Fruit fly (Drosophila melanogaster): Measurements from ENCODE around the gene Mkp3.

Gene Mkp3

dm6 chr3L:19033154-19033811 is 52.9 kb downstream of the Mkp3 start:
- no peak for TF ChIP-seq Hr78 (GFP tag; optimal IDR thresholded peaks at IDR 0.05)
- no peak for TF ChIP-seq N (GFP tag; optimal IDR thresholded peaks at IDR 0.05)
- TF ChIP-seq foxo (GFP tag; optimal IDR thresholded peaks at IDR 0.05): peak in 1 of 2 experiments; percentile 74
- peak; percentile 28 for TF ChIP-seq dmrt93B (GFP tag; optimal IDR thresholded peaks at IDR 0.05)
- TF ChIP-seq CrebA (GFP tag; optimal IDR thresholded peaks at IDR 0.05; ENCODE audit: borderline replicate concordance): no peak
- peak; percentile 59 for TF ChIP-seq OdsH (GFP tag; optimal IDR thresholded peaks at IDR 0.05)
- TF ChIP-seq fru (GFP tag; optimal IDR thresholded peaks at IDR 0.05): peak; percentile 46
- peak; percentile 58 for TF ChIP-seq sage (GFP tag; optimal IDR thresholded peaks at IDR 0.05)
- TF ChIP-seq h (GFP tag; optimal IDR thresholded peaks at IDR 0.05): peak; percentile 64
- peak; percentile 34 for TF ChIP-seq Hnf4 (GFP tag; optimal IDR thresholded peaks at IDR 0.05)
- no peak for TF ChIP-seq CG32264 (GFP tag; optimal IDR thresholded peaks at IDR 0.05)
- no peak for TF ChIP-seq dl (GFP tag; optimal IDR thresholded peaks at IDR 0.05; ENCODE audit: insufficient read depth in 1 of 2, partially characterized antibody in 2 of 2)
- TF ChIP-seq rgr (GFP tag; optimal IDR thresholded peaks at IDR 0.05): peak; percentile 75
- no peak for TF ChIP-seq tai (GFP tag; optimal IDR thresholded peaks at IDR 0.05)
- TF ChIP-seq Dfd (GFP tag; optimal IDR thresholded peaks at IDR 0.05): no peak
- no peak for TF ChIP-seq Myc (optimal IDR thresholded peaks at IDR 0.05)
- peak; percentile 78 for TF ChIP-seq Sp1 (GFP tag; optimal IDR thresholded peaks at IDR 0.05)
- TF ChIP-seq jim (GFP tag; optimal IDR thresholded peaks at IDR 0.05): no peak
- peak; percentile 30 for TF ChIP-seq br (GFP tag; optimal IDR thresholded peaks at IDR 0.05)
- TF ChIP-seq psq (GFP tag; optimal IDR thresholded peaks at IDR 0.05): peak; percentile 76
- TF ChIP-seq HLH106 (tag; optimal IDR thresholded peaks at IDR 0.05): peak; percentile 80
- TF ChIP-seq woc (GFP tag; optimal IDR thresholded peaks at IDR 0.05): peak; percentile 4
- peak; percentile 42 for TF ChIP-seq Rel (GFP tag; optimal IDR thresholded peaks at IDR 0.05)
- TF ChIP-seq Rel (tag; optimal IDR thresholded peaks at IDR 0.05): peak; percentile 44
- TF ChIP-seq Dif (GFP tag; optimal IDR thresholded peaks at IDR 0.05; ENCODE audit: partially characterized antibody): no peak
- TF ChIP-seq brk (GFP tag; optimal IDR thresholded peaks at IDR 0.05): peak; percentile 33

dm6 chr3L:19032676-19033075 is 53.5 kb downstream of the Mkp3 start:
- TF ChIP-seq tai (GFP tag; optimal IDR thresholded peaks at IDR 0.05) (no peak), CrebA (GFP tag; optimal IDR thresholded peaks at IDR 0.05; ENCODE audit: borderline replicate concordance) (no peak), Dfd (GFP tag; optimal IDR thresholded peaks at IDR 0.05) (peak; percentile 73), usp (GFP tag; optimal IDR thresholded peaks at IDR 0.05) (no peak), Myc (optimal IDR thresholded peaks at IDR 0.05) (no peak)

- no peak for TF ChIP-seq OdsH (GFP tag; optimal IDR thresholded peaks at IDR 0.05)
- no peak for TF ChIP-seq woc (GFP tag; optimal IDR thresholded peaks at IDR 0.05)
- TF ChIP-seq Dfd (GFP tag; optimal IDR thresholded peaks at IDR 0.05): no peak
Measured at dm6 chr3L:19031858-19032257, 54.4 kb downstream of the Mkp3 start.

dm6 chr3L:19027172-19027571 is 59.1 kb downstream of the Mkp3 start:
- TF ChIP-seq fru (GFP tag; optimal IDR thresholded peaks at IDR 0.05): no peak
- no peak for TF ChIP-seq HLH106 (tag; optimal IDR thresholded peaks at IDR 0.05)

dm6 chr3L:19024800-19025199 is 61.4 kb downstream of the Mkp3 start:
- TF ChIP-seq Vsx2 (GFP tag; optimal IDR thresholded peaks at IDR 0.05; ENCODE audit: partially characterized antibody) (no peak), GATAd (GFP tag; optimal IDR thresholded peaks at IDR 0.05) (no peak), CG32264 (GFP tag; optimal IDR thresholded peaks at IDR 0.05) (peak; percentile 24), fru (GFP tag; optimal IDR thresholded peaks at IDR 0.05) (peak; percentile 53), brk (GFP tag; optimal IDR thresholded peaks at IDR 0.05) (peak; percentile 2), CG9705 (GFP tag; optimal IDR thresholded peaks at IDR 0.05) (no peak), ey (GFP tag; optimal IDR thresholded peaks at IDR 0.05) (peak; percentile 70), psq (GFP tag; optimal IDR thresholded peaks at IDR 0.05) (peak; percentile 54), jim (GFP tag; optimal IDR thresholded peaks at IDR 0.05) (no peak), Jra (GFP tag; optimal IDR thresholded peaks at IDR 0.05) (no peak), pan (optimal IDR thresholded peaks at IDR 0.05) (no peak), br (GFP tag; optimal IDR thresholded peaks at IDR 0.05) (peak; percentile 60), Mio (GFP tag; optimal IDR thresholded peaks at IDR 0.05) (no peak), OdsH (GFP tag; optimal IDR thresholded peaks at IDR 0.05) (peak; percentile 69), Hnf4 (GFP tag; optimal IDR thresholded peaks at IDR 0.05) (no peak), sv (GFP tag; optimal IDR thresholded peaks at IDR 0.05) (peak; percentile 54), N (GFP tag; optimal IDR thresholded peaks at IDR 0.05) (no peak), Rel (GFP tag; optimal IDR thresholded peaks at IDR 0.05) (no peak), Rel (tag; optimal IDR thresholded peaks at IDR 0.05) (peak; percentile 31), Dfd (GFP tag; optimal IDR thresholded peaks at IDR 0.05) (no peak), Hr83 (GFP tag; optimal IDR thresholded peaks at IDR 0.05; ENCODE audit: poor library complexity, severe bottlenecking) (no peak), Hr78 (GFP tag; optimal IDR thresholded peaks at IDR 0.05) (no peak), Myc (optimal IDR thresholded peaks at IDR 0.05) (no peak), sage (GFP tag; optimal IDR thresholded peaks at IDR 0.05) (peak; percentile 44), usp (GFP tag; optimal IDR thresholded peaks at IDR 0.05) (no peak), tai (GFP tag; optimal IDR thresholded peaks at IDR 0.05) (no peak), dmrt93B (GFP tag; optimal IDR thresholded peaks at IDR 0.05) (no peak), rgr (GFP tag; optimal IDR thresholded peaks at IDR 0.05) (peak; percentile 69), CrebA (GFP tag; optimal IDR thresholded peaks at IDR 0.05; ENCODE audit: borderline replicate concordance) (no peak), lola (GFP tag; optimal IDR thresholded peaks at IDR 0.05) (no peak), foxo (GFP tag; optimal IDR thresholded peaks at IDR 0.05) (peak in 1 of 2 experiments; percentile 60), Sp1 (GFP tag; optimal IDR thresholded peaks at IDR 0.05) (peak; percentile 77), woc (GFP tag; optimal IDR thresholded peaks at IDR 0.05) (peak; percentile 44)

Data from whole organism, wandering third instar larva.